Worm (Caenorhabditis elegans) whole organism, young adult: ENCODE data around the gene EEED8.14.

Source experiments
- fkh-3 ChIP-seq: sonication (generic microtip); optimal IDR thresholded peaks from 2 replicates; lab custom pipeline; 2016; ENCODE audit warnings: mild to moderate bottlenecking, missing genetic modification characterization, missing compliant biosample characterization
- hlh-26 ChIP-seq: fragments of 200-800 bp; sonication (Bioruptor generic); conservative IDR thresholded peaks from 2 replicates; pipeline ENCODE4 v1.3.6; 2022; ENCODE audit warnings: missing genetic modification reagents, missing genetic modification characterization, missing compliant biosample characterization
- nhr-27 ChIP-seq: fragments of 200-800 bp; sonication (Bioruptor generic); optimal IDR thresholded peaks from 2 replicates; lab custom pipeline; 2018; ENCODE audit warnings: mild to moderate bottlenecking, missing genetic modification characterization, moderate library complexity, missing compliant biosample characterization
- snpc-4 ChIP-seq, 5 experiments: fragments of 150-350 bp in 1 of 5; sonication (generic microtip) in 4 of 5; optimal IDR thresholded peaks; 2 replicates each; lab custom pipeline; 2014 to 2018; ENCODE audit warnings: missing genetic modification characterization in 5 of 5, missing biosample characterization in 3 of 5, antibody characterized with exemption in 2 of 5, mild to moderate bottlenecking in 2 of 5, missing compliant biosample characterization in 2 of 5, missing genotype in 2 of 5, moderate library complexity in 2 of 5, missing genetic modification reagents in 1 of 5
- ztf-18 ChIP-seq: sonication (generic microtip); optimal IDR thresholded peaks from 2 replicates; lab custom pipeline; 2016; ENCODE audit warnings: missing genotype, mild to moderate bottlenecking, missing genetic modification characterization, missing compliant biosample characterization

DNA sequence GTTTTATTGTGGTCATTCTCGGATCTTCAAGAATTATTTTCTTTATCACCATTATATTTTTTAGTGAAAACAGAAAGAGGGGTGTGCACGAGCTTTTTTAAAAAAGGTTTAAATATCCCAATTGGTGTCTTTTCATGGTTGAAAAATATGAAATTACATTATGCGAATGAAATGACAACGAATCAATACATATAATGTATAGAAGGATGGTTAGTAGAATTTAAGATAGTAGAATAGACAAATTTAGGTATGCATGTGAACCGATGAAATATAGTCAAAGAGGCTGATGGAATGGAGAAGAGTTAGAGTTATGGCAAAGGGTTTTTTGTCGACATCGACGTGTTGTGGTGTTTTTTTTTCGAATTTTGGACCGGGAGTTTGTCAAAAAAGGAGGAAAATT is 49.3 kb downstream of the EEED8.14 start:
- TF ChIP-seq nhr-27 (tag; lab: Kevin White, UChicago) = no peak
- no peak for TF ChIP-seq snpc-4 (GFP tag; optimal IDR thresholded peaks at IDR 0.05; lab: Kevin White, UChicago)
- TF ChIP-seq snpc-4 (tag; optimal IDR thresholded peaks at IDR 0.05; lab: Kevin White, UChicago) = no peak
- TF ChIP-seq hlh-26 (GFP tag; lab: Robert Waterston, UW) = no peak
- no peak for TF ChIP-seq ztf-18 (tag; lab: Kevin White, UChicago)
- no peak for TF ChIP-seq fkh-3
